Worm (Caenorhabditis elegans): ENCODE data around the gene rpl-3.
A peak's percentile ranks its signal among the peaks of the same experiment; 100 is the strongest.
"Not testable (repeated sequence)": the region's sequence is repeated elsewhere in the genome, so short reads cannot be mapped to it uniquely, and the experiment has no call there.

rpl-3 gene

ce11 chrIII:3852030-3852579 is 15.5 kb upstream of the rpl-3 start, which contains the start of gene cyp-25A4:
TSS of gene cyp-25A4 (minus strand) at chrIII:3852080.
- not testable (repeated sequence) for TF ChIP-seq him-1, W03F9.2, dao-5 (tag; optimal IDR thresholded peaks at IDR 0.05)

- TF ChIP-seq him-1 (tag; optimal IDR thresholded peaks at IDR 0.05), result peak; percentile 83
- TF ChIP-seq W03F9.2 (tag; optimal IDR thresholded peaks at IDR 0.05), result peak; percentile 64
- TF ChIP-seq dao-5 (tag; optimal IDR thresholded peaks at IDR 0.05), result no peak
These were observed 4.7 kb upstream of the rpl-3 start, which contains the start of gene brc-1 for ce11 chrIII:3862918-3863385. TSS of gene brc-1 (minus strand) at chrIII:3862968.

- TF ChIP-seq dao-5 (tag; optimal IDR thresholded peaks at IDR 0.05) (no peak), W03F9.2 (tag; optimal IDR thresholded peaks at IDR 0.05) (no peak), him-1 (tag; optimal IDR thresholded peaks at IDR 0.05) (no peak)
These were observed 3.7 kb upstream of the rpl-3 start, which contains the start of gene acs-19 for ce11 chrIII:3863814-3864507. TSS of gene acs-19 (plus strand) at chrIII:3864489.

- TF ChIP-seq him-1 (tag; optimal IDR thresholded peaks at IDR 0.05) (no peak), W03F9.2 (tag; optimal IDR thresholded peaks at IDR 0.05) (no peak)
These were observed 579 bp downstream of the rpl-3 start for ce11 chrIII:3867937-3868929.

ce11 chrIII:3869292-3869781 is 1.7 kb downstream of the rpl-3 start:
- TF ChIP-seq dao-5 (tag; optimal IDR thresholded peaks at IDR 0.05) (peak; percentile 49), W03F9.2 (tag; optimal IDR thresholded peaks at IDR 0.05) (peak; percentile 66), him-1 (tag; optimal IDR thresholded peaks at IDR 0.05) (no peak)

ce11 chrIII:3871763-3872486 is 4.3 kb downstream of the rpl-3 start:
- no peak for TF ChIP-seq him-1 (tag; optimal IDR thresholded peaks at IDR 0.05)
- no peak for TF ChIP-seq W03F9.2 (tag; optimal IDR thresholded peaks at IDR 0.05)
- TF ChIP-seq dao-5 (tag; optimal IDR thresholded peaks at IDR 0.05), result no peak

ce11 chrIII:3872978-3873377 is 5.3 kb downstream of the rpl-3 start:
- TF ChIP-seq dao-5 (tag; optimal IDR thresholded peaks at IDR 0.05) (no peak), him-1 (tag; optimal IDR thresholded peaks at IDR 0.05) (no peak), W03F9.2 (tag; optimal IDR thresholded peaks at IDR 0.05) (no peak)

- TF ChIP-seq W03F9.2 (tag; optimal IDR thresholded peaks at IDR 0.05), result no peak
- no peak for TF ChIP-seq dao-5 (tag; optimal IDR thresholded peaks at IDR 0.05)
- TF ChIP-seq him-1 (tag; optimal IDR thresholded peaks at IDR 0.05), result no peak
These were observed 5.8 kb downstream of the rpl-3 start for ce11 chrIII:3873424-3873823.

ce11 chrIII:3874492-3874891 is 6.8 kb downstream of the rpl-3 start:
- TF ChIP-seq W03F9.2 (tag; optimal IDR thresholded peaks at IDR 0.05) (no peak), him-1 (tag; optimal IDR thresholded peaks at IDR 0.05) (no peak), dao-5 (tag; optimal IDR thresholded peaks at IDR 0.05) (no peak)

- TF ChIP-seq him-1 (tag; optimal IDR thresholded peaks at IDR 0.05), result no peak
These were observed 7.2 kb downstream of the rpl-3 start for ce11 chrIII:3874895-3875294.

ce11 chrIII:3875608-3876007 is 8.0 kb downstream of the rpl-3 start:
- TF ChIP-seq him-1 (tag; optimal IDR thresholded peaks at IDR 0.05) (no peak), W03F9.2 (tag; optimal IDR thresholded peaks at IDR 0.05) (no peak), dao-5 (tag; optimal IDR thresholded peaks at IDR 0.05) (no peak)

- TF ChIP-seq W03F9.2 (tag; optimal IDR thresholded peaks at IDR 0.05) (no peak), him-1 (tag; optimal IDR thresholded peaks at IDR 0.05) (no peak), dao-5 (tag; optimal IDR thresholded peaks at IDR 0.05) (no peak)
These were observed 8.7 kb downstream of the rpl-3 start for ce11 chrIII:3876197-3876897.
